Worm (Caenorhabditis elegans): ENCODE results near the gene arrd-8.

The arrd-8 gene

ce11 chrII:12102365-12102764 lies 37.5 kb downstream of the arrd-8 start (continued):
- TF ChIP-seq lin-13 (GFP tag; optimal IDR thresholded peaks at IDR 0.05) (peak; percentile 90), unc-62 (GFP tag; optimal IDR thresholded peaks at IDR 0.05) (no peak), crh-2 (tag; optimal IDR thresholded peaks at IDR 0.05) (peak; percentile 99), nhr-10 (tag; optimal IDR thresholded peaks at IDR 0.05) (peak; percentile 76), mbf-1 (tag; optimal IDR thresholded peaks at IDR 0.05) (no peak), C34F6.9 (tag; optimal IDR thresholded peaks at IDR 0.05) (peak; percentile 100), zag-1 (tag; optimal IDR thresholded peaks at IDR 0.05) (peak; percentile 71), ZK546.5 (tag; optimal IDR thresholded peaks at IDR 0.05) (peak; percentile 39)

ce11 chrII:12107840-12108239 lies 43.0 kb downstream of the arrd-8 start, which contains the start of gene Y17G7B.18:
Gene Y17G7B.18, minus strand, starts transcription at chrII:12107857.
- TF ChIP-seq dmd-4 (tag; optimal IDR thresholded peaks at IDR 0.05), result no peak
- peak; percentile 8 for TF ChIP-seq fos-1 (tag; optimal IDR thresholded peaks at IDR 0.05)
- TF ChIP-seq ztf-4 (tag; optimal IDR thresholded peaks at IDR 0.05), result no peak
- TF ChIP-seq mdl-1 (tag; optimal IDR thresholded peaks at IDR 0.05), result peak in 1 of 2 experiments; percentile 57
- no peak for TF ChIP-seq zag-1 (tag; optimal IDR thresholded peaks at IDR 0.05)
- TF ChIP-seq elt-1 (tag; optimal IDR thresholded peaks at IDR 0.05), result no peak
- TF ChIP-seq R02D3.7 (tag; optimal IDR thresholded peaks at IDR 0.05), result peak; percentile 25
- no peak for TF ChIP-seq nhr-77 (tag; optimal IDR thresholded peaks at IDR 0.05)
- no peak for TF ChIP-seq ceh-82 (tag; optimal IDR thresholded peaks at IDR 0.05)
- peak; percentile 90 for TF ChIP-seq C34F6.9 (tag; optimal IDR thresholded peaks at IDR 0.05)
- no peak for TF ChIP-seq lin-11 (tag; optimal IDR thresholded peaks at IDR 0.05)
- TF ChIP-seq nhr-237 (tag; optimal IDR thresholded peaks at IDR 0.05), result no peak
- TF ChIP-seq blmp-1 (tag; optimal IDR thresholded peaks at IDR 0.05; ENCODE audit: insufficient read depth), result no peak
- TF ChIP-seq nhr-129 (tag; optimal IDR thresholded peaks at IDR 0.05), result peak; percentile 62
- TF ChIP-seq F13H6.1 (tag; optimal IDR thresholded peaks at IDR 0.05), result peak; percentile 34
- peak; percentile 22 for TF ChIP-seq sem-4 (tag; optimal IDR thresholded peaks at IDR 0.05)
- TF ChIP-seq ztf-1 (GFP tag; conservative IDR thresholded peaks at IDR 0.05), result no peak
- peak; percentile 69 for TF ChIP-seq lin-13 (GFP tag; optimal IDR thresholded peaks at IDR 0.05)
- TF ChIP-seq Y55F3AM.14 (GFP tag; optimal IDR thresholded peaks at IDR 0.05), result no peak
- peak; percentile 96 for TF ChIP-seq gmeb-1 (tag; optimal IDR thresholded peaks at IDR 0.05)
- no peak for TF ChIP-seq unc-39 (tag; optimal IDR thresholded peaks at IDR 0.05)
- no peak for TF ChIP-seq ama-1 (optimal IDR thresholded peaks at IDR 0.05)
- peak; percentile 72 to 83 for TF ChIP-seq lsy-2 (tag; optimal IDR thresholded peaks at IDR 0.05)
- peak; percentile 18 for TF ChIP-seq sma-3 (GFP tag; optimal IDR thresholded peaks at IDR 0.05)
- no peak for TF ChIP-seq nhr-10 (tag; optimal IDR thresholded peaks at IDR 0.05)
- TF ChIP-seq ztf-11 (tag; optimal IDR thresholded peaks at IDR 0.05), result no peak
- peak; percentile 32 for TF ChIP-seq nhr-25 (tag; optimal IDR thresholded peaks at IDR 0.05)
- no peak for TF ChIP-seq mbf-1 (tag; optimal IDR thresholded peaks at IDR 0.05)
- TF ChIP-seq lin-39 (tag; optimal IDR thresholded peaks at IDR 0.05), result no peak
- TF ChIP-seq egl-27 (tag; optimal IDR thresholded peaks at IDR 0.05), result peak; percentile 56
- no peak for TF ChIP-seq alr-1 (tag; optimal IDR thresholded peaks at IDR 0.05)
- TF ChIP-seq unc-55 (GFP tag; optimal IDR thresholded peaks at IDR 0.05), result peak; percentile 93
- TF ChIP-seq peb-1 (tag; optimal IDR thresholded peaks at IDR 0.05), result no peak
- TF ChIP-seq sma-9 (GFP tag; optimal IDR thresholded peaks at IDR 0.05), result no peak
- no peak for TF ChIP-seq sma-9 (tag; optimal IDR thresholded peaks at IDR 0.05)
- peak; percentile 28 for TF ChIP-seq mab-5 (tag; optimal IDR thresholded peaks at IDR 0.05)
- TF ChIP-seq nhr-23 (tag; optimal IDR thresholded peaks at IDR 0.05), result no peak
- no peak for TF ChIP-seq aly-2 (tag; optimal IDR thresholded peaks at IDR 0.05)
- TF ChIP-seq nhr-6 (tag; optimal IDR thresholded peaks at IDR 0.05), result peak; percentile 35
- TF ChIP-seq crh-2 (tag; optimal IDR thresholded peaks at IDR 0.05), result peak; percentile 68
- no peak for TF ChIP-seq skn-1 (tag; optimal IDR thresholded peaks at IDR 0.05)
- TF ChIP-seq nhr-11 (tag; optimal IDR thresholded peaks at IDR 0.05), result no peak
- TF ChIP-seq nhr-12 (tag; optimal IDR thresholded peaks at IDR 0.05), result no peak
- peak; percentile 64 for TF ChIP-seq snpc-4 (tag; optimal IDR thresholded peaks at IDR 0.05)
- no peak for TF ChIP-seq unc-62 (GFP tag; optimal IDR thresholded peaks at IDR 0.05)
- no peak for TF ChIP-seq elt-3 (tag; optimal IDR thresholded peaks at IDR 0.05)
- peak; percentile 35 for TF ChIP-seq nhr-21 (tag; optimal IDR thresholded peaks at IDR 0.05)
- no peak for TF ChIP-seq ceh-16 (tag; optimal IDR thresholded peaks at IDR 0.05)
- TF ChIP-seq ZK546.5 (tag; optimal IDR thresholded peaks at IDR 0.05), result no peak
